Fruit fly (Drosophila melanogaster) whole organism, prepupa: ENCODE data around the gene CG43996.

Experiments used
- Blimp-1 ChIP-seq: fragments of 200-800 bp; sonication (Bioruptor generic); optimal IDR thresholded peaks from 3 replicates; lab custom pipeline; 2017; ENCODE audit warnings: missing biosample characterization, missing genetic modification characterization, mild to moderate bottlenecking, moderate library complexity, missing genetic modification reagents
- CG1621 ChIP-seq: fragments of 200-800 bp; sonication (Bioruptor generic); optimal IDR thresholded peaks from 3 replicates; lab custom pipeline; 2018; ENCODE audit warnings: missing biosample characterization, mild to moderate bottlenecking, missing genetic modification characterization
- Gug ChIP-seq: fragments of 200-800 bp; sonication (Bioruptor generic); IDR thresholded peaks from 2 replicates; pipeline ENCODE4 v1.3.6; 2022; ENCODE audit warnings: missing biosample characterization, missing genetic modification characterization
- Hr39 ChIP-seq: fragments of 200-800 bp; sonication (Bioruptor generic); optimal IDR thresholded peaks from 2 replicates; lab custom pipeline; 2016; ENCODE audit warnings: missing biosample characterization, missing genetic modification characterization
- Met ChIP-seq: fragments of 200-800 bp; sonication (Bioruptor generic); optimal IDR thresholded peaks from 3 replicates; lab custom pipeline; 2016; ENCODE audit warnings: missing biosample characterization, missing genetic modification characterization
- Sox15 ChIP-seq: fragments of 200-800 bp; sonication (Bioruptor generic); optimal IDR thresholded peaks from 3 replicates; lab custom pipeline; 2016; ENCODE audit warnings: missing biosample characterization, missing genetic modification characterization
- dsx ChIP-seq: fragments of 200-800 bp; optimal IDR thresholded peaks from 3 replicates; lab custom pipeline; 2019; ENCODE audit warnings: missing biosample characterization, mild to moderate bottlenecking, missing genetic modification characterization, moderate library complexity; ENCODE audit not compliant: poor library complexity, severe bottlenecking
- spab ChIP-seq: fragments of 200-800 bp; sonication (Bioruptor generic); optimal IDR thresholded peaks from 2 replicates; lab custom pipeline; 2017; ENCODE audit warnings: missing biosample characterization, mild to moderate bottlenecking, missing genetic modification characterization, missing genetic modification reagents
- ss ChIP-seq, 2 experiments: fragments of 200-800 bp; sonication (Bioruptor generic); optimal IDR thresholded peaks; 2 replicates in 1 of 2; 3 replicates in 1 of 2; lab custom pipeline; 2017 to 2018; ENCODE audit warnings: mild to moderate bottlenecking in 2 of 2, missing biosample characterization in 2 of 2, missing genetic modification characterization in 2 of 2, moderate library complexity in 1 of 2

DNA sequence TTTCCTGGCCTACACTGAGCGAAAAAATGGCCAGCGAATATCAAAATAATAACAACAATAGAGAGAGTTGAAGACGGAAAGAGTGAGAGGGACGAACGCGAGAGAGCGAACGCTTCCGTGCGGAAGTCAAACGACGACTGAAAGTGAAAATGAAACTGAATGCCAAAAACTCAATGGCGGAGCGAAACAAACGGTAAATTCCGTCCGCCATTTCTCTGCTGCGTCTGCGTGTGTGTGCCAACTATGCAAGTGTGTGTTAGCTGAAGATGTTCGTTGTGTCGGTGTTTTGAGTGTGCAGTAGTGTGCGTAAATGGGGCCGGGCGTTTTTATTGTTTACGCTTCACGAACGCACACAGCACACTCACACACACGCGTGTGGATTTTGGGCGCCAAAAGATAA lies 35.2 kb upstream of the CG43996 start:
- TF ChIP-seq dsx (GFP tag; lab: Kevin White, UChicago) = no peak
- TF ChIP-seq Met = no peak
- TF ChIP-seq spab (GFP tag; lab: Kevin White, UChicago) = no peak
- TF ChIP-seq Gug (GFP tag; lab: Robert Waterston, UW) = no peak
- TF ChIP-seq Hr39 = no peak
- TF ChIP-seq Sox15 (GFP tag; lab: Kevin White, UChicago) = no peak
- no peak for TF ChIP-seq CG1621
- no peak for TF ChIP-seq Blimp-1 (GFP tag; lab: Kevin White, UChicago)
- no peak for TF ChIP-seq ss (GFP tag; optimal IDR thresholded peaks at IDR 0.05; lab: Kevin White, UChicago)
